Worm (Caenorhabditis elegans) whole organism, midembryonic: ENCODE data around the gene Y17G9A.2.

Experiments
- T22C8.4 ChIP-seq: fragments of 200-800 bp; sonication (Bioruptor generic); IDR thresholded peaks from 2 replicates; pipeline ENCODE4 v1.3.6; 2022; ENCODE audit warnings: missing genetic modification characterization, missing compliant biosample characterization
- cog-1 ChIP-seq: sonication (generic microtip); optimal IDR thresholded peaks from 2 replicates; lab custom pipeline; 2016; ENCODE audit warnings: missing genetic modification characterization, missing compliant biosample characterization
- flt-1 ChIP-seq: fragments of 200-800 bp; sonication (Bioruptor generic); IDR thresholded peaks from 2 replicates; pipeline ENCODE4 v1.3.6; 2022; ENCODE audit warnings: missing genetic modification characterization, missing compliant biosample characterization
- klf-2 ChIP-seq: fragments of 200-800 bp; sonication (Bioruptor generic); conservative IDR thresholded peaks from 2 replicates; pipeline ENCODE4 v1.3.6; 2022; ENCODE audit warnings: missing genetic modification reagents, missing genetic modification characterization, missing compliant biosample characterization
- med-1 ChIP-seq: sonication (generic microtip); optimal IDR thresholded peaks from 2 replicates; lab custom pipeline; 2017; ENCODE audit warnings: missing genetic modification characterization, mild to moderate bottlenecking, missing compliant biosample characterization, antibody characterized with exemption, missing genetic modification reagents; ENCODE audit not compliant: insufficient read depth
- ref-1 ChIP-seq: fragments of 200-800 bp; sonication (Bioruptor generic); conservative IDR thresholded peaks from 2 replicates; pipeline ENCODE4 v1.3.6; 2022; ENCODE audit warnings: missing genetic modification reagents, missing genetic modification characterization, missing compliant biosample characterization
- tab-1 ChIP-seq: fragments of 200-800 bp; sonication (Bioruptor generic); IDR thresholded peaks from 2 replicates; pipeline ENCODE4 v1.3.6; 2022; ENCODE audit warnings: missing genetic modification characterization, missing compliant biosample characterization
- ztf-23 ChIP-seq: fragments of 200-800 bp; sonication (Bioruptor generic); IDR thresholded peaks from 2 replicates; pipeline ENCODE4 v1.3.6; 2022; ENCODE audit warnings: missing genetic modification reagents, missing genetic modification characterization, missing compliant biosample characterization
- ztf-29 ChIP-seq: fragments of 200-800 bp; sonication (Bioruptor generic); IDR thresholded peaks from 2 replicates; pipeline ENCODE4 v1.3.6; 2022; ENCODE audit warnings: missing genetic modification reagents, missing genetic modification characterization, missing compliant biosample characterization

Gene Y17G9A.2

DNA sequence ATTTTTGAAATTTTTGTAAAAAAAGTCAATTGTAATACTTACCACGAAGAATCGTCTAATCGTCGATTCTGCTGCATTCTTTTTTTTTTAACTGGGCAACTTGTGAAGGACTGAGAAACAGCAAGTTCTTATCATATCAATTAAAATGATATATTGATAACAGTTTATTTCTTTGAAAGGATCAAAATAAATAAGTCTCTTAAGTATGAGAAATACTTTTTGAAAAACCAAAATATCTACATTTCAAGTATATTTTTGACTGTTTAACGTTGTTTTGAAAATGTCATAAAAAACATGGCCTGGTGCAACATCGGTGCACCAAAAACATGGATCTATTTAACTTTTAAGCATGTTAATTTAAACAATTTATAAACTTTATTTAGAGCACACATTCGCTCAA lies at the start of gene Y17G9A.2:
Gene Y17G9A.2 (minus strand): TSS at position 101 of the 400 bp plus-strand sequence.
- TF ChIP-seq klf-2: no peak
- TF ChIP-seq T22C8.4 (GFP tag; lab: Robert Waterston, UW): no peak
- no peak for TF ChIP-seq ztf-29 (GFP tag; lab: Robert Waterston, UW)
- no peak for TF ChIP-seq ztf-23 (GFP tag; lab: Robert Waterston, UW)
- TF ChIP-seq cog-1 (tag; lab: Kevin White, UChicago): no peak
- no peak for TF ChIP-seq tab-1 (GFP tag; lab: Robert Waterston, UW)
- no peak for TF ChIP-seq med-1 (GFP tag; lab: Kevin White, UChicago)
- no peak for TF ChIP-seq flt-1 (GFP tag; lab: Robert Waterston, UW)
- no peak for TF ChIP-seq ref-1 (GFP tag; lab: Robert Waterston, UW)

DNA sequence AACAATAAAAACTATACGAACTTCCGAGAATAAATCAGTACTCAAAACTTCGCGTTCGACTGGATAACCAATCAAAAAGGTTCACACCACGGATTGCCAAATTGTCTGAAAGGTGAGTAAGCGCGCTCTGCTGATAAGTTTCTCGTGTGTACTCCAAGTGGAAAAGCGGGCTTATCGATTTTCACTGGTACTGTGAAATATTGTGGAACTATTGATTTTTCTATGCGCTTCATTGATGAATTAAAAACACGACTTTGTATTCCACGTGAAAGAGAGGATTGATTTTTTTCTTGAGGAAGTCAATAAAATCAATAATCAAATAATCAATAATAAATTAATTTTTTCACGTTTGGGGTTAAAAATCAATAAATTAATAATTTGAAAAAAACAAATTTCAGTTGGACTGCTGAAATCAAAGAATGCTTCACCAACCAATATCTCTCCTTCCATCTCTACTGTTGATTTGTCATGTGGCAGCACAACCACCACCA lies 49.6 kb upstream of the Y17G9A.2 start, which contains the start of gene T08B6.4:
Gene T08B6.4 (plus strand): TSS at position 51 of the 491 bp plus-strand sequence.
- TF ChIP-seq ref-1 (GFP tag; lab: Robert Waterston, UW) (no peak), T22C8.4 (GFP tag; lab: Robert Waterston, UW) (peak; percentile 67)

ce11 chrIV:4903961-4904360 lies 47.9 kb upstream of the Y17G9A.2 start, which contains the start of gene str-161:
Gene str-161, minus strand, starts transcription at chrIV:4904061.
- no peak for TF ChIP-seq cog-1 (tag; lab: Kevin White, UChicago)
- no peak for TF ChIP-seq med-1 (GFP tag; lab: Kevin White, UChicago)
- no peak for TF ChIP-seq tab-1 (GFP tag; lab: Robert Waterston, UW)
- no peak for TF ChIP-seq ztf-29 (GFP tag; lab: Robert Waterston, UW)
- no peak for TF ChIP-seq ztf-23 (GFP tag; lab: Robert Waterston, UW)
- TF ChIP-seq T22C8.4 (GFP tag; lab: Robert Waterston, UW): no peak
- TF ChIP-seq klf-2: no peak

DNA sequence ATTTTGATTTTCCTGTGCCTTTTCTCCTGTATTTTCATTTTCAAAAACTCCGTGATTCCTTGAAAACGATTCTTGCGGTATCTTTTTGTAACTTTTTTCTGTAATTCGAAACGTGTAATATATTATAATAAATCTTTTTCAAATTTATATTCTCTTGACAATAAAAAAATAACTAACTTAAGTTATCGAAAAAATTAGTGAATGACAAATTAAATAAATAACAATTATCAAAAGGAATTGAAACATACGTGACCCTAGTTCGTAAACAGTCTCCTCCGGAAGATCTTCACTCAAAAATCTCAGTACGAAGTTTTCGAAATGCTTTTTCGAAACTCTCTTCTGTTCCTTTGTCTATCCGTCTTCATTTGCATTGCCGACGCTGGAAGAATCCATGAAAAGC lies 34.4 kb upstream of the Y17G9A.2 start, which contains the start of gene T08B6.9:
Gene T08B6.9 (plus strand): TSS at position 301 of the 400 bp plus-strand sequence.
- TF ChIP-seq flt-1 (GFP tag; lab: Robert Waterston, UW): no peak
- no peak for TF ChIP-seq klf-2
- TF ChIP-seq ztf-29 (GFP tag; lab: Robert Waterston, UW): no peak
- TF ChIP-seq med-1 (GFP tag; lab: Kevin White, UChicago): no peak
- no peak for TF ChIP-seq tab-1 (GFP tag; lab: Robert Waterston, UW)
- TF ChIP-seq T22C8.4 (GFP tag; lab: Robert Waterston, UW): no peak
- TF ChIP-seq ref-1 (GFP tag; lab: Robert Waterston, UW): no peak
- TF ChIP-seq cog-1 (tag; lab: Kevin White, UChicago): no peak
- TF ChIP-seq ztf-23 (GFP tag; lab: Robert Waterston, UW): no peak

ce11 chrIV:4889613-4890012 lies 33.5 kb upstream of the Y17G9A.2 start, which contains the start of gene sgnh-1:
Gene sgnh-1, plus strand, starts transcription at chrIV:4889913.
- TF ChIP-seq T22C8.4 (GFP tag; lab: Robert Waterston, UW): no peak
- no peak for TF ChIP-seq klf-2
- TF ChIP-seq tab-1 (GFP tag; lab: Robert Waterston, UW): no peak
- no peak for TF ChIP-seq ztf-29 (GFP tag; lab: Robert Waterston, UW)
- TF ChIP-seq flt-1 (GFP tag; lab: Robert Waterston, UW): no peak
- no peak for TF ChIP-seq cog-1 (tag; lab: Kevin White, UChicago)

DNA sequence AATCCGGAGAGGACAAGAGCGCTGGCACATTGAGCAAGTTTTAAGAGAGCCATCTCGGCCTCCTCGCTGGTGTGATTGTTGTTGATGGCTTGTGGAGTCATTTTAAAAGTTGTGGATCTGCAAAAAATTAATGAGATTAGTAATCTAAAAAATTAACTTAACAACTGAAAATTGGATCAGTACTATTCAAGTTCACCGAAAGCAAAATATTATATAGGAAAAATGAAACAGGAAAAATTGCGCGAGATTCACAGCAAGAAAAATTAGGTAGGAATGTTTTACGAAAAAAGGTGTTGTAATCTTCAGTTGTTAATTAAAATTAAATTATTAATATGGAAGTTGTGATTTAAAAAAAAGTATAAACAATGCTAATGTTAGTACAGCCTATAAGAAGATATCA lies 31.2 kb upstream of the Y17G9A.2 start, which contains the start of gene T08B6.1:
Gene T08B6.1 (minus strand): TSS at position 101 of the 400 bp plus-strand sequence.
- TF ChIP-seq ztf-23 (GFP tag; lab: Robert Waterston, UW) (no peak), flt-1 (GFP tag; lab: Robert Waterston, UW) (no peak), ref-1 (GFP tag; lab: Robert Waterston, UW) (no peak), cog-1 (tag; lab: Kevin White, UChicago) (no peak), med-1 (GFP tag; lab: Kevin White, UChicago) (no peak)

- TF ChIP-seq ztf-23 (GFP tag; lab: Robert Waterston, UW) (no peak), flt-1 (GFP tag; lab: Robert Waterston, UW) (peak; percentile 23; the same call in 1 of the 2 replicates)
Measured at ce11 chrIV:4885435-4885834, 29.3 kb upstream of the Y17G9A.2 start.

DNA sequence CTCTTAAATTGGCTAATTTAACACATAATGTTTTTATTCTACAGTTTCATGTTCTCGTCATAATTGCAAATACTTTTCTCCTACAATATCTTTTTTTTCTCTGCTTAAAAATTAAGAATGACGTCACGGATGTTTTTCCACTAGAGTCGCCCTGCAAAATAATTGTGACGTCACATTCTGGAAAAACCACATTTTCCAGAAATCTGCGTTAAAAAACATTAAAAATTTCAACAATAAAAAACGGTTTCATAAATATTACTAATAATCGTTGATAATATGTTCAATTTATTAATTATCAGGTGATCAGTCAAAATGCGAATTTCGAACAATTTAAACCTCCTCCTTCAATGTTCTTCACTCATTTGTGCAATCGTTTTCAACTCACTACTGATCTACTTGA lies 27.9 kb upstream of the Y17G9A.2 start, which contains the start of gene str-166:
Gene str-166 (plus strand): TSS at position 301 of the 400 bp plus-strand sequence.
- TF ChIP-seq cog-1 (tag; lab: Kevin White, UChicago) (no peak), flt-1 (GFP tag; lab: Robert Waterston, UW) (no peak), ref-1 (GFP tag; lab: Robert Waterston, UW) (no peak), ztf-23 (GFP tag; lab: Robert Waterston, UW) (no peak), ztf-29 (GFP tag; lab: Robert Waterston, UW) (no peak), tab-1 (GFP tag; lab: Robert Waterston, UW) (no peak), med-1 (GFP tag; lab: Kevin White, UChicago) (no peak), klf-2 (no peak)

ce11 chrIV:4880634-4881033 lies 24.5 kb upstream of the Y17G9A.2 start:
- TF ChIP-seq ztf-23 (GFP tag; lab: Robert Waterston, UW): no peak
- TF ChIP-seq flt-1 (GFP tag; lab: Robert Waterston, UW): 0 out of 2 replicates have a peak, but pooled peaks have one; percentile 11
- TF ChIP-seq ref-1 (GFP tag; lab: Robert Waterston, UW): no peak
- no peak for TF ChIP-seq ztf-29 (GFP tag; lab: Robert Waterston, UW)
- TF ChIP-seq tab-1 (GFP tag; lab: Robert Waterston, UW): peak; percentile 27; the same call in 1 of the 2 replicates
- no peak for TF ChIP-seq klf-2
- TF ChIP-seq T22C8.4 (GFP tag; lab: Robert Waterston, UW): no peak
- TF ChIP-seq cog-1 (tag; lab: Kevin White, UChicago): no peak
- TF ChIP-seq med-1 (GFP tag; lab: Kevin White, UChicago): no peak
